Worm (Caenorhabditis elegans) whole organism, L2 larva: Measurements from ENCODE around the gene capa-1.

Source experiments
- R02D3.7 ChIP-seq: fragments of 150-350 bp; optimal IDR thresholded peaks from 2 replicates; lab custom pipeline; 2014; ENCODE audit warnings: missing biosample characterization, missing genetic modification characterization
- aly-2 ChIP-seq: fragments of 150-350 bp; optimal IDR thresholded peaks from 2 replicates; lab custom pipeline; 2014; ENCODE audit warnings: missing biosample characterization, missing genetic modification characterization
- ama-1 ChIP-seq: fragments of 150-350 bp; optimal IDR thresholded peaks from 2 replicates; lab custom pipeline; 2018; ENCODE audit warnings: inconsistent platforms
- blmp-1 ChIP-seq: sonication (generic microtip); optimal IDR thresholded peaks from 2 replicates; lab custom pipeline; 2017; ENCODE audit warnings: missing genetic modification characterization, mild to moderate bottlenecking, missing compliant biosample characterization, antibody characterized with exemption, moderate library complexity; ENCODE audit not compliant: insufficient read depth
- ceh-82 ChIP-seq: fragments of 150-350 bp; optimal IDR thresholded peaks from 2 replicates; lab custom pipeline; 2014; ENCODE audit warnings: missing biosample characterization, missing genetic modification characterization
- crh-2 ChIP-seq: sonication (generic microtip); optimal IDR thresholded peaks from 2 replicates; lab custom pipeline; 2017; ENCODE audit warnings: missing biosample characterization, missing genetic modification characterization
- nhr-12 ChIP-seq: fragments of 150-350 bp; optimal IDR thresholded peaks from 2 replicates; lab custom pipeline; 2014; ENCODE audit warnings: missing biosample characterization, missing genetic modification characterization
- nhr-25 ChIP-seq: fragments of 150-350 bp; sonication (generic microtip); optimal IDR thresholded peaks from 3 replicates; lab custom pipeline; 2014; ENCODE audit warnings: missing biosample characterization, missing genetic modification characterization
- skn-1 ChIP-seq: sonication (generic microtip); optimal IDR thresholded peaks from 2 replicates; lab custom pipeline; 2017; ENCODE audit warnings: missing biosample characterization, missing genetic modification characterization
- unc-62 ChIP-seq: fragments of 150-350 bp; optimal IDR thresholded peaks from 2 replicates; lab custom pipeline; 2014; ENCODE audit warnings: missing biosample characterization, missing genetic modification reagents, missing genetic modification characterization
- zag-1 ChIP-seq: fragments of 150-350 bp; optimal IDR thresholded peaks from 2 replicates; lab custom pipeline; 2014; ENCODE audit warnings: missing biosample characterization, missing genetic modification characterization

- TF ChIP-seq zag-1 (tag; lab: Kevin White, UChicago), result no peak
- TF ChIP-seq aly-2 (tag; lab: Kevin White, UChicago), result no peak
- no peak for TF ChIP-seq nhr-12 (tag; lab: Kevin White, UChicago)
- no peak for TF ChIP-seq crh-2 (tag; lab: Kevin White, UChicago)
- TF ChIP-seq unc-62 (GFP tag; lab: Kevin White, UChicago), result no peak
- no peak for TF ChIP-seq nhr-25 (tag; lab: Kevin White, UChicago)
- TF ChIP-seq skn-1 (tag; lab: Kevin White, UChicago), result no peak
- TF ChIP-seq ama-1 (lab: Kevin White, UChicago), result no peak
- no peak for TF ChIP-seq blmp-1 (tag; lab: Kevin White, UChicago)
- TF ChIP-seq R02D3.7 (tag; lab: Kevin White, UChicago), result no peak
- no peak for TF ChIP-seq ceh-82 (tag; lab: Kevin White, UChicago)
These were observed 4.5 kb downstream of the capa-1 start for ce11 chrX:5923672-5924071.
